Worm (Caenorhabditis elegans) whole organism, young adult: ENCODE results near the gene ccdc-149.

Source experiments
- B0019.2 ChIP-seq: fragments of 200-800 bp; sonication (Bioruptor generic); conservative IDR thresholded peaks from 2 replicates; pipeline ENCODE4 v1.3.6; 2022; ENCODE audit warnings: missing genetic modification reagents, missing genetic modification characterization, missing compliant biosample characterization
- B0035.1 ChIP-seq: sonication (generic microtip); optimal IDR thresholded peaks from 2 replicates; lab custom pipeline; 2016; ENCODE audit warnings: missing genetic modification characterization, mild to moderate bottlenecking, missing compliant biosample characterization, missing genotype, missing genetic modification reagents
- B0336.3 ChIP-seq: fragments of 200-800 bp; sonication (Bioruptor generic); IDR thresholded peaks from 2 replicates; pipeline ENCODE4 v1.3.6; 2022; ENCODE audit warnings: missing genetic modification characterization, missing compliant biosample characterization
- C06A6.2 ChIP-seq: fragments of 200-800 bp; sonication (Bioruptor generic); conservative IDR thresholded peaks from 2 replicates; pipeline ENCODE4 v1.3.6; 2022; ENCODE audit warnings: missing genetic modification characterization, missing compliant biosample characterization
- C17E4.6 ChIP-seq: fragments of 200-800 bp; sonication (Bioruptor generic); IDR thresholded peaks from 2 replicates; pipeline ENCODE4 v1.3.6; 2022; ENCODE audit warnings: missing genetic modification reagents, missing genetic modification characterization, missing compliant biosample characterization
- F39B2.1 ChIP-seq: fragments of 200-800 bp; sonication (Bioruptor generic); IDR thresholded peaks from 2 replicates; pipeline ENCODE4 v1.3.6; 2022; ENCODE audit warnings: missing genetic modification reagents, missing genetic modification characterization, missing compliant biosample characterization
- F52B5.7 ChIP-seq: sonication (generic microtip); optimal IDR thresholded peaks from 2 replicates; lab custom pipeline; 2016; ENCODE audit warnings: mild to moderate bottlenecking, missing genetic modification characterization, missing compliant biosample characterization
- F55B11.4 ChIP-seq: sonication (generic microtip); optimal IDR thresholded peaks from 2 replicates; lab custom pipeline; 2016; ENCODE audit warnings: missing compliant biosample characterization, missing genetic modification characterization, borderline replicate concordance; ENCODE audit not compliant: insufficient read depth
- K12H6.12 ChIP-seq: fragments of 200-800 bp; sonication (Bioruptor generic); optimal IDR thresholded peaks from 2 replicates; lab custom pipeline; 2018; ENCODE audit warnings: mild to moderate bottlenecking, missing genetic modification characterization, missing compliant biosample characterization
- Y56A3A.18 ChIP-seq: fragments of 200-800 bp; sonication (Bioruptor generic); IDR thresholded peaks from 2 replicates; pipeline ENCODE4 v1.3.6; 2022; ENCODE audit warnings: missing genetic modification reagents, missing genetic modification characterization, missing compliant biosample characterization
- aptf-2 ChIP-seq: fragments of 200-800 bp; sonication (Bioruptor generic); conservative IDR thresholded peaks from 2 replicates; pipeline ENCODE4 v1.3.6; 2022; ENCODE audit warnings: missing genetic modification reagents, missing genetic modification characterization, missing compliant biosample characterization
- attf-5 ChIP-seq: fragments of 200-800 bp; sonication (Bioruptor generic); optimal IDR thresholded peaks from 2 replicates; lab custom pipeline; 2018; ENCODE audit warnings: mild to moderate bottlenecking, missing genetic modification characterization, missing compliant biosample characterization
- cebp-1 ChIP-seq, 2 experiments: fragments of 200-800 bp in 1 of 2; sonication (Bioruptor generic) in 1 of 2; sonication (generic microtip) in 1 of 2; IDR thresholded peaks in 1 of 2; optimal IDR thresholded peaks in 1 of 2; 2 replicates each; pipeline versions ENCODE4 v1.3.6 to Lab custom; 2017 to 2022; ENCODE audit warnings: missing compliant biosample characterization in 2 of 2, missing genetic modification characterization in 2 of 2, mild to moderate bottlenecking in 1 of 2, missing genetic modification reagents in 1 of 2, moderate library complexity in 1 of 2
- ceh-27 ChIP-seq: fragments of 200-800 bp; sonication (Bioruptor generic); optimal IDR thresholded peaks from 2 replicates; lab custom pipeline; 2018; ENCODE audit warnings: mild to moderate bottlenecking, missing genetic modification characterization, moderate library complexity, missing compliant biosample characterization
- ceh-79 ChIP-seq: sonication (generic microtip); optimal IDR thresholded peaks from 2 replicates; lab custom pipeline; 2017; ENCODE audit warnings: mild to moderate bottlenecking, missing genetic modification characterization, missing compliant biosample characterization
- chd-7 ChIP-seq: sonication (generic microtip); optimal IDR thresholded peaks from 2 replicates; lab custom pipeline; 2016; ENCODE audit warnings: mild to moderate bottlenecking, missing genetic modification characterization, moderate library complexity, missing compliant biosample characterization
- die-1 ChIP-seq: sonication (generic microtip); optimal IDR thresholded peaks from 2 replicates; lab custom pipeline; 2016; ENCODE audit warnings: missing genotype, mild to moderate bottlenecking, missing genetic modification characterization, missing compliant biosample characterization
- dox-1 ChIP-seq: fragments of 200-800 bp; sonication (Bioruptor generic); IDR thresholded peaks from 2 replicates; pipeline ENCODE4 v1.3.6; 2022; ENCODE audit warnings: missing genetic modification reagents, missing genetic modification characterization, missing compliant biosample characterization
- egl-18 ChIP-seq: fragments of 200-800 bp; sonication (Bioruptor generic); IDR thresholded peaks from 2 replicates; pipeline ENCODE4 v1.3.6; 2022; ENCODE audit warnings: missing genetic modification reagents, missing genetic modification characterization, missing compliant biosample characterization
- egrh-3 ChIP-seq: fragments of 200-800 bp; sonication (Bioruptor generic); IDR thresholded peaks from 2 replicates; pipeline ENCODE4 v1.3.6; 2022; ENCODE audit warnings: missing genetic modification reagents, missing genetic modification characterization, missing compliant biosample characterization
- ekl-4 ChIP-seq: fragments of 200-800 bp; sonication (Bioruptor generic); IDR thresholded peaks from 2 replicates; pipeline ENCODE4 v1.3.6; 2022; ENCODE audit warnings: missing genetic modification reagents, missing genetic modification characterization, missing compliant biosample characterization
- him-1 ChIP-seq: sonication (generic microtip); optimal IDR thresholded peaks from 2 replicates; lab custom pipeline; 2016; ENCODE audit warnings: missing genotype, missing genetic modification reagents, missing genetic modification characterization, missing compliant biosample characterization
- hlh-26 ChIP-seq: fragments of 200-800 bp; sonication (Bioruptor generic); conservative IDR thresholded peaks from 2 replicates; pipeline ENCODE4 v1.3.6; 2022; ENCODE audit warnings: missing genetic modification reagents, missing genetic modification characterization, missing compliant biosample characterization
- hmg-1.2 ChIP-seq: fragments of 200-800 bp; sonication (Bioruptor generic); IDR thresholded peaks from 2 replicates; pipeline ENCODE4 v1.3.6; 2022; ENCODE audit warnings: missing genetic modification reagents, missing genetic modification characterization, missing compliant biosample characterization
- hsf-1 ChIP-seq: fragments of 200-800 bp; sonication (Bioruptor generic); IDR thresholded peaks from 2 replicates; pipeline ENCODE4 v1.3.6; 2022; ENCODE audit warnings: missing genetic modification reagents, missing genetic modification characterization, missing compliant biosample characterization
- lag-1 ChIP-seq: fragments of 200-800 bp; sonication (Bioruptor generic); IDR thresholded peaks from 2 replicates; pipeline ENCODE4 v1.3.6; 2022; ENCODE audit warnings: missing genetic modification reagents, missing genetic modification characterization, missing compliant biosample characterization
- lir-1 ChIP-seq: fragments of 200-800 bp; sonication (Bioruptor generic); conservative IDR thresholded peaks from 2 replicates; pipeline ENCODE4 v1.3.6; 2022; ENCODE audit warnings: missing genetic modification reagents, missing genetic modification characterization, missing compliant biosample characterization
- madf-8 ChIP-seq: fragments of 200-800 bp; sonication (Bioruptor generic); conservative IDR thresholded peaks from 2 replicates; pipeline ENCODE4 v1.3.6; 2022; ENCODE audit warnings: missing genetic modification reagents, missing genetic modification characterization, missing compliant biosample characterization
- mcd-1 ChIP-seq: fragments of 200-800 bp; sonication (Bioruptor generic); IDR thresholded peaks from 2 replicates; pipeline ENCODE4 v1.3.6; 2022; ENCODE audit warnings: missing genetic modification reagents, missing genetic modification characterization, missing compliant biosample characterization
- mxl-1 ChIP-seq: sonication (generic microtip); optimal IDR thresholded peaks from 2 replicates; lab custom pipeline; 2016; ENCODE audit warnings: missing genetic modification characterization, missing compliant biosample characterization
- nfyb-1 ChIP-seq: fragments of 200-800 bp; sonication (Bioruptor generic); IDR thresholded peaks from 2 replicates; pipeline ENCODE4 v1.3.6; 2022; ENCODE audit warnings: missing genetic modification reagents, missing genetic modification characterization, missing compliant biosample characterization
- nhr-120 ChIP-seq: fragments of 200-800 bp; sonication (Bioruptor generic); IDR thresholded peaks from 2 replicates; pipeline ENCODE4 v1.3.6; 2022; ENCODE audit warnings: missing genetic modification characterization, missing compliant biosample characterization
- nhr-80 ChIP-seq: sonication (generic microtip); optimal IDR thresholded peaks from 2 replicates; lab custom pipeline; 2016; ENCODE audit warnings: missing genetic modification characterization, missing compliant biosample characterization
- nhr-90 ChIP-seq: sonication (generic microtip); optimal IDR thresholded peaks from 2 replicates; lab custom pipeline; 2016; ENCODE audit warnings: missing genotype, mild to moderate bottlenecking, missing genetic modification characterization, missing compliant biosample characterization
- pha-4 ChIP-seq: fragments of 150-350 bp; sonication (generic microtip); optimal IDR thresholded peaks from 2 replicates; lab custom pipeline; 2014; ENCODE audit warnings: missing biosample characterization, missing genetic modification reagents, missing genetic modification characterization
- repo-1 ChIP-seq: sonication (generic microtip); optimal IDR thresholded peaks from 2 replicates; lab custom pipeline; 2017; ENCODE audit warnings: mild to moderate bottlenecking, missing genetic modification characterization, missing compliant biosample characterization
- rpc-1 ChIP-seq, 2 experiments: fragments of 150-350 bp in 1 of 2; sonication (generic microtip) in 1 of 2; optimal IDR thresholded peaks; 2 replicates each; lab custom pipeline; 2014 to 2018; ENCODE audit warnings: missing biosample characterization in 1 of 2, missing genetic modification characterization in 1 of 2, missing genetic modification reagents in 1 of 2, missing genotype in 1 of 2
- sdz-38 ChIP-seq: sonication (generic microtip); optimal IDR thresholded peaks from 2 replicates; lab custom pipeline; 2016; ENCODE audit warnings: missing genotype, missing genetic modification characterization, missing compliant biosample characterization
- sea-2 ChIP-seq: fragments of 200-800 bp; sonication (Bioruptor generic); IDR thresholded peaks from 2 replicates; pipeline ENCODE4 v1.3.6; 2022; ENCODE audit warnings: missing genetic modification characterization, missing compliant biosample characterization
- somi-1 ChIP-seq: fragments of 200-800 bp; sonication (Bioruptor generic); optimal IDR thresholded peaks from 2 replicates; lab custom pipeline; 2018; ENCODE audit warnings: mild to moderate bottlenecking, missing genetic modification characterization, missing compliant biosample characterization
- sptf-2 ChIP-seq: fragments of 200-800 bp; sonication (Bioruptor generic); optimal IDR thresholded peaks from 2 replicates; lab custom pipeline; 2018; ENCODE audit warnings: mild to moderate bottlenecking, missing genetic modification characterization, missing compliant biosample characterization
- tbx-9 ChIP-seq: sonication (generic microtip); optimal IDR thresholded peaks from 2 replicates; lab custom pipeline; 2016; ENCODE audit warnings: borderline replicate concordance, missing genetic modification characterization, inconsistent platforms, missing compliant biosample characterization
- tlf-1 ChIP-seq: fragments of 200-800 bp; sonication (Bioruptor generic); optimal IDR thresholded peaks from 2 replicates; lab custom pipeline; 2018; ENCODE audit warnings: mild to moderate bottlenecking, missing genetic modification characterization, missing compliant biosample characterization
- zim-3 ChIP-seq: sonication (generic microtip); optimal IDR thresholded peaks from 2 replicates; lab custom pipeline; 2017; ENCODE audit warnings: mild to moderate bottlenecking, missing genetic modification characterization, moderate library complexity, missing compliant biosample characterization

Gene ccdc-149

ce11 chrX:11471409-11471808, 39.8 kb downstream of the ccdc-149 start:
- TF ChIP-seq pha-4 (tag; lab: Kevin White, UChicago) (peak; percentile 38), B0035.1 (no peak)

ce11 chrX:11469600-11469999, 41.7 kb downstream of the ccdc-149 start:
- TF ChIP-seq hmg-1.2 (GFP tag; lab: Robert Waterston, UW), result peak; percentile 27; the same call in 1 of the 2 replicates
- TF ChIP-seq ceh-27 (GFP tag; lab: Kevin White, UChicago), result peak; percentile 40
- peak; percentile 75; the same call in 1 of the 2 replicates for TF ChIP-seq lir-1 (GFP tag; lab: Robert Waterston, UW)
- TF ChIP-seq egrh-3 (GFP tag; lab: Robert Waterston, UW), result peak; percentile 8; the same call in 1 of the 2 replicates
- no peak for TF ChIP-seq repo-1 (tag; lab: Kevin White, UChicago)
- no peak for TF ChIP-seq zim-3
- peak; percentile 63 for TF ChIP-seq nhr-80 (tag; lab: Kevin White, UChicago)
- TF ChIP-seq somi-1 (GFP tag; lab: Kevin White, UChicago), result no peak
- TF ChIP-seq mxl-1 (tag; lab: Kevin White, UChicago), result no peak
- peak; percentile 45 for TF ChIP-seq chd-7 (tag; lab: Kevin White, UChicago)
- TF ChIP-seq B0019.2 (GFP tag; lab: Robert Waterston, UW), result no peak
- no peak for TF ChIP-seq cebp-1 (GFP tag; IDR thresholded peaks at IDR 0.05; lab: Robert Waterston, UW)
- TF ChIP-seq cebp-1 (tag; optimal IDR thresholded peaks at IDR 0.05; lab: Kevin White, UChicago), result peak; percentile 64
- TF ChIP-seq attf-5 (GFP tag; lab: Kevin White, UChicago), result peak; percentile 27
- peak; percentile 54 for TF ChIP-seq K12H6.12

ce11 chrX:11468814-11469213, 42.4 kb downstream of the ccdc-149 start:
- TF ChIP-seq sea-2 (no peak), nhr-120 (GFP tag; lab: Robert Waterston, UW) (no peak), him-1 (tag; lab: Kevin White, UChicago) (no peak), madf-8 (no peak), rpc-1 (optimal IDR thresholded peaks at IDR 0.05; lab: Kevin White, UChicago) (no peak), rpc-1 (tag; optimal IDR thresholded peaks at IDR 0.05; lab: Kevin White, UChicago) (no peak), hsf-1 (GFP tag; lab: Robert Waterston, UW) (no peak), ceh-79 (tag; lab: Kevin White, UChicago) (no peak), hlh-26 (GFP tag; lab: Robert Waterston, UW) (no peak), sdz-38 (tag; lab: Kevin White, UChicago) (no peak), tlf-1 (no peak), aptf-2 (GFP tag; lab: Robert Waterston, UW) (no peak), die-1 (tag; lab: Kevin White, UChicago) (no peak), tbx-9 (tag; lab: Kevin White, UChicago) (no peak), F55B11.4 (tag; lab: Kevin White, UChicago) (no peak), sptf-2 (no peak), mxl-1 (tag; lab: Kevin White, UChicago) (no peak)
- TF ChIP-seq, all 124 proteins: peak for 0

ce11 chrX:11467320-11467732, 43.9 kb downstream of the ccdc-149 start:
- peak; percentile 77 for TF ChIP-seq nhr-80 (tag; lab: Kevin White, UChicago)
- TF ChIP-seq hlh-26 (GFP tag; lab: Robert Waterston, UW), result no peak
- no peak for TF ChIP-seq repo-1 (tag; lab: Kevin White, UChicago)
- no peak for TF ChIP-seq ceh-79 (tag; lab: Kevin White, UChicago)
- TF ChIP-seq ekl-4 (GFP tag; lab: Robert Waterston, UW), result no peak
- peak; percentile 44; the same call in 1 of the 2 replicates for TF ChIP-seq dox-1 (GFP tag; lab: Robert Waterston, UW)
- TF ChIP-seq Y56A3A.18 (GFP tag; lab: Robert Waterston, UW), result no peak
- TF ChIP-seq mcd-1 (GFP tag; lab: Robert Waterston, UW), result peak; percentile 12; the same call in 1 of the 2 replicates
- TF ChIP-seq C17E4.6 (GFP tag; lab: Robert Waterston, UW), result no peak
- peak; percentile 55; the same call in 1 of the 2 replicates for TF ChIP-seq B0336.3 (GFP tag; lab: Robert Waterston, UW)
- TF ChIP-seq madf-8, result no peak
- no peak for TF ChIP-seq hsf-1 (GFP tag; lab: Robert Waterston, UW)
- no peak for TF ChIP-seq egl-18
- TF ChIP-seq nfyb-1 (GFP tag; lab: Robert Waterston, UW), result no peak
- TF ChIP-seq lag-1 (GFP tag; lab: Robert Waterston, UW), result no peak
- TF ChIP-seq C06A6.2, result no peak
- no peak for TF ChIP-seq F52B5.7 (tag; lab: Kevin White, UChicago)
- no peak for TF ChIP-seq nhr-90 (tag; lab: Kevin White, UChicago)
- TF ChIP-seq F39B2.1 (GFP tag; lab: Robert Waterston, UW), result no peak
